Worm (Caenorhabditis elegans): Measurements from ENCODE around the gene F26A1.3.
"Not testable (repeated sequence)": the region's sequence is repeated elsewhere in the genome, so short reads cannot be mapped to it uniquely, and the experiment has no call there.

ce11 chrIII:4785131-4785530, 41.6 kb upstream of the F26A1.3 start, which contains the start of gene enu-3.2:
- TF ChIP-seq mep-1 (tag; optimal IDR thresholded peaks at IDR 0.05); daf-12 (tag; optimal IDR thresholded peaks at IDR 0.05); ZK337.2 (GFP tag; IDR thresholded peaks at IDR 0.05); jun-1 (tag; optimal IDR thresholded peaks at IDR 0.05); lin-13 (GFP tag; optimal IDR thresholded peaks at IDR 0.05); unc-62 (GFP tag; optimal IDR thresholded peaks at IDR 0.05 in 1 of 2); unc-62 (tag; optimal IDR thresholded peaks at IDR 0.05); skn-1 (tag; optimal IDR thresholded peaks at IDR 0.05); dve-1 (tag; optimal IDR thresholded peaks at IDR 0.05; ENCODE audit: insufficient read depth); egl-27 (tag; optimal IDR thresholded peaks at IDR 0.05); ceh-32 (tag; optimal IDR thresholded peaks at IDR 0.05; ENCODE audit: poor library complexity); nhr-76 (tag; optimal IDR thresholded peaks at IDR 0.05); ztf-11 (tag; optimal IDR thresholded peaks at IDR 0.05); pha-4 (GFP tag; IDR thresholded peaks at IDR 0.05); pha-4 (tag; optimal IDR thresholded peaks at IDR 0.05); aha-1 (tag): not testable (repeated sequence)
